Fruit fly (Drosophila melanogaster) whole organism, embryonic: ENCODE data around the gene Kap3.

ENCODE experiments used
- Atf3 ChIP-seq: fragments of 200-800 bp; sonication (Bioruptor generic); optimal IDR thresholded peaks from 3 replicates; lab custom pipeline; 2016; ENCODE audit warnings: missing biosample characterization, missing genetic modification characterization
- Atf6 ChIP-seq: fragments of 200-800 bp; sonication (Bioruptor generic); IDR thresholded peaks from 2 replicates; pipeline ENCODE4 v1.3.6; 2022; ENCODE audit warnings: missing biosample characterization, missing genetic modification characterization
- CG11093 ChIP-seq: fragments of 200-800 bp; sonication (Bioruptor generic); IDR thresholded peaks from 3 replicates; pipeline ENCODE4 v1.3.6; 2022; ENCODE audit warnings: missing biosample characterization, missing genetic modification characterization
- CG11456 ChIP-seq: fragments of 200-800 bp; sonication (Bioruptor generic); IDR thresholded peaks from 3 replicates; pipeline ENCODE4 v1.3.6; 2022; ENCODE audit warnings: missing biosample characterization, missing genetic modification characterization
- CG12391 ChIP-seq: fragments of 200-800 bp; sonication (Bioruptor generic); optimal IDR thresholded peaks from 3 replicates; lab custom pipeline; 2018; ENCODE audit warnings: missing biosample characterization, mild to moderate bottlenecking, missing genetic modification characterization, moderate library complexity
- CG12659 ChIP-seq: fragments of 200-800 bp; sonication (Bioruptor generic); optimal IDR thresholded peaks from 3 replicates; lab custom pipeline; 2017; ENCODE audit warnings: mild to moderate bottlenecking, missing biosample characterization, missing genetic modification reagents, missing genetic modification characterization
- CG12744 ChIP-seq: fragments of 200-800 bp; sonication (Bioruptor generic); optimal IDR thresholded peaks from 2 replicates; lab custom pipeline; 2016; ENCODE audit warnings: missing biosample characterization, missing genetic modification characterization
- CG13775 ChIP-seq: fragments of 200-800 bp; sonication (Bioruptor generic); optimal IDR thresholded peaks from 3 replicates; lab custom pipeline; 2017; ENCODE audit warnings: missing biosample characterization, mild to moderate bottlenecking, missing genetic modification characterization
- CG14710 ChIP-seq: fragments of 200-800 bp; sonication (Bioruptor generic); optimal IDR thresholded peaks from 3 replicates; lab custom pipeline; 2019; ENCODE audit warnings: missing biosample characterization, mild to moderate bottlenecking, missing genetic modification characterization, moderate library complexity
- CG14965 ChIP-seq: fragments of 200-800 bp; sonication (Bioruptor generic); optimal IDR thresholded peaks from 2 replicates; lab custom pipeline; 2016; ENCODE audit warnings: missing biosample characterization, missing genetic modification characterization, borderline replicate concordance
- CG15269 ChIP-seq: fragments of 200-800 bp; sonication (Bioruptor generic); optimal IDR thresholded peaks from 2 replicates; lab custom pipeline; 2018; ENCODE audit warnings: missing biosample characterization, mild to moderate bottlenecking, missing genetic modification characterization, moderate library complexity
- CG1529 ChIP-seq: fragments of 200-800 bp; sonication (Bioruptor generic); optimal IDR thresholded peaks from 3 replicates; lab custom pipeline; 2018; ENCODE audit warnings: missing biosample characterization, missing genetic modification characterization
- CG18619 ChIP-seq: fragments of 200-800 bp; sonication (Bioruptor generic); optimal IDR thresholded peaks from 3 replicates; lab custom pipeline; 2017; ENCODE audit warnings: missing biosample characterization, mild to moderate bottlenecking, missing genetic modification characterization
- CG18764 ChIP-seq: fragments of 200-800 bp; sonication (Bioruptor generic); optimal IDR thresholded peaks from 3 replicates; lab custom pipeline; 2016; ENCODE audit warnings: missing biosample characterization, missing genetic modification characterization
- CG31441 ChIP-seq: fragments of 200-800 bp; sonication (Bioruptor generic); IDR thresholded peaks from 2 replicates; pipeline ENCODE4 v1.3.6; 2022; ENCODE audit warnings: missing biosample characterization, missing genetic modification characterization
- CG33557 ChIP-seq: fragments of 200-800 bp; sonication (Bioruptor generic); optimal IDR thresholded peaks from 2 replicates; lab custom pipeline; 2019; ENCODE audit warnings: missing biosample characterization, mild to moderate bottlenecking, missing genetic modification characterization, moderate library complexity
- CG3838 ChIP-seq: fragments of 200-800 bp; sonication (Bioruptor generic); optimal IDR thresholded peaks from 3 replicates; lab custom pipeline; 2016; ENCODE audit warnings: missing biosample characterization, missing genetic modification characterization
- CG4282 ChIP-seq: fragments of 200-800 bp; sonication (Bioruptor generic); optimal IDR thresholded peaks from 2 replicates; lab custom pipeline; 2016; ENCODE audit warnings: missing biosample characterization, missing genetic modification characterization
- CG4730 ChIP-seq: fragments of 200-800 bp; sonication (Bioruptor generic); IDR thresholded peaks from 2 replicates; pipeline ENCODE4 v1.3.6; 2022; ENCODE audit warnings: missing biosample characterization, missing genetic modification characterization
- CG6765 ChIP-seq: fragments of 200-800 bp; sonication (Bioruptor generic); optimal IDR thresholded peaks from 3 replicates; lab custom pipeline; 2017; ENCODE audit warnings: missing biosample characterization, mild to moderate bottlenecking, missing genetic modification characterization
- CG7372 ChIP-seq: fragments of 200-800 bp; sonication (Bioruptor generic); IDR thresholded peaks from 2 replicates; pipeline ENCODE4 v1.3.6; 2022; ENCODE audit warnings: missing biosample characterization, missing genetic modification characterization
- CG8478 ChIP-seq: fragments of >200 bp; optimal IDR thresholded peaks from 2 replicates; lab custom pipeline; 2018
- D ChIP-seq, 2 experiments: fragments of 200-800 bp in 1 of 2; fragments of >200 bp in 1 of 2; sonication (Bioruptor generic) in 1 of 2; optimal IDR thresholded peaks; 2 replicates in 1 of 2; 3 replicates in 1 of 2; lab custom pipeline; 2017; ENCODE audit warnings: mild to moderate bottlenecking in 1 of 2, missing biosample characterization in 1 of 2, missing genetic modification characterization in 1 of 2, missing genetic modification reagents in 1 of 2
- Dip2 ChIP-seq: fragments of 200-800 bp; sonication (Bioruptor generic); IDR thresholded peaks from 2 replicates; pipeline ENCODE4 v1.3.6; 2022; ENCODE audit warnings: missing biosample characterization, missing genetic modification characterization
- Hey ChIP-seq: fragments of 200-800 bp; sonication (Bioruptor generic); optimal IDR thresholded peaks from 3 replicates; lab custom pipeline; 2018; ENCODE audit warnings: missing biosample characterization, mild to moderate bottlenecking, missing genetic modification characterization
- Hr51 ChIP-seq, 2 experiments: fragments of 200-800 bp; sonication (Bioruptor generic); optimal IDR thresholded peaks; 2 replicates in 1 of 2; 3 replicates in 1 of 2; lab custom pipeline; 2016 to 2018; ENCODE audit warnings: missing biosample characterization in 2 of 2, missing genetic modification characterization in 2 of 2, mild to moderate bottlenecking in 1 of 2, moderate library complexity in 1 of 2
- Jarid2 ChIP-seq: fragments of 200-800 bp; sonication (Bioruptor generic); optimal IDR thresholded peaks from 3 replicates; lab custom pipeline; 2017; ENCODE audit warnings: mild to moderate bottlenecking, missing biosample characterization, missing genetic modification reagents, missing genetic modification characterization
- Mes4 ChIP-seq: fragments of 200-800 bp; sonication (Bioruptor generic); optimal IDR thresholded peaks from 2 replicates; lab custom pipeline; 2016; ENCODE audit warnings: missing biosample characterization, missing genetic modification characterization
- NFAT ChIP-seq: fragments of 200-800 bp; sonication (Bioruptor generic); IDR thresholded peaks from 2 replicates; pipeline ENCODE4 v1.3.6; 2022; ENCODE audit warnings: missing biosample characterization, missing genetic modification characterization
- Sin3A ChIP-seq: fragments of >200 bp; optimal IDR thresholded peaks from 2 replicates; lab custom pipeline; 2018
- Sox100B ChIP-seq: fragments of 200-800 bp; sonication (Bioruptor generic); optimal IDR thresholded peaks from 3 replicates; lab custom pipeline; 2018; ENCODE audit warnings: missing biosample characterization, mild to moderate bottlenecking, missing genetic modification characterization
- Vsx1 ChIP-seq: fragments of 200-800 bp; sonication (Bioruptor generic); optimal IDR thresholded peaks from 2 replicates; lab custom pipeline; 2017; ENCODE audit warnings: missing biosample characterization, mild to moderate bottlenecking, missing genetic modification characterization, missing genetic modification reagents
- ac ChIP-seq: fragments of 200-800 bp; sonication (Bioruptor generic); optimal IDR thresholded peaks from 3 replicates; lab custom pipeline; 2017; ENCODE audit warnings: missing biosample characterization, mild to moderate bottlenecking, missing genetic modification characterization
- ase ChIP-seq: fragments of 200-800 bp; sonication (Bioruptor generic); IDR thresholded peaks from 3 replicates; pipeline ENCODE4 v1.3.6; 2022; ENCODE audit warnings: missing biosample characterization, missing genetic modification characterization
- btn ChIP-seq: fragments of 200-800 bp; sonication (Bioruptor generic); optimal IDR thresholded peaks from 2 replicates; lab custom pipeline; 2016; ENCODE audit warnings: missing biosample characterization, missing genetic modification characterization
- cato ChIP-seq: fragments of 200-800 bp; sonication (Bioruptor generic); optimal IDR thresholded peaks from 2 replicates; lab custom pipeline; 2016; ENCODE audit warnings: missing biosample characterization, missing genetic modification characterization, borderline replicate concordance
- chinmo ChIP-seq: fragments of 200-800 bp; sonication (Bioruptor generic); IDR thresholded peaks from 4 replicates; pipeline ENCODE4 v1.3.6; 2022; ENCODE audit warnings: missing biosample characterization, missing genetic modification characterization; ENCODE audit not compliant: partially characterized antibody
- dati ChIP-seq: fragments of 200-800 bp; sonication (Bioruptor generic); IDR thresholded peaks from 2 replicates; pipeline ENCODE4 v1.3.6; 2022; ENCODE audit warnings: missing biosample characterization, missing genetic modification characterization
- fd96Cb ChIP-seq: fragments of 200-800 bp; sonication (Bioruptor generic); optimal IDR thresholded peaks from 2 replicates; lab custom pipeline; 2018; ENCODE audit warnings: missing biosample characterization, mild to moderate bottlenecking, missing genetic modification characterization, moderate library complexity
- gce ChIP-seq: fragments of 200-800 bp; sonication (Bioruptor generic); IDR thresholded peaks from 3 replicates; pipeline ENCODE4 v1.3.6; 2022; ENCODE audit warnings: missing biosample characterization, missing genetic modification characterization
- inv ChIP-seq: fragments of 200-800 bp; sonication (Bioruptor generic); IDR thresholded peaks from 2 replicates; pipeline ENCODE4 v1.3.6; 2022; ENCODE audit warnings: missing biosample characterization, missing genetic modification characterization; ENCODE audit not compliant: partially characterized antibody
- otp ChIP-seq: fragments of 200-800 bp; sonication (Bioruptor generic); IDR thresholded peaks from 3 replicates; pipeline ENCODE4, ENCODE4 v1.3.6; 2022; ENCODE audit warnings: missing biosample characterization, missing genetic modification characterization
- prd ChIP-seq, 3 experiments: fragments of >200 bp in 2 of 3; fragments of 200-800 bp in 1 of 3; sonication (Bioruptor generic) in 1 of 3; optimal IDR thresholded peaks in 2 of 3; IDR thresholded peaks in 1 of 3; 2 replicates in 2 of 3; 3 replicates in 1 of 3; pipeline versions ENCODE4 v1.3.6 to Lab custom; 2017 to 2022; ENCODE audit warnings: missing biosample characterization in 1 of 3, missing genetic modification characterization in 1 of 3
- pum ChIP-seq: fragments of 200-800 bp; sonication (Bioruptor generic); optimal IDR thresholded peaks from 2 replicates; lab custom pipeline; 2016; ENCODE audit warnings: missing biosample characterization, missing genetic modification characterization
- ro ChIP-seq: fragments of 200-800 bp; sonication (Bioruptor generic); IDR thresholded peaks from 2 replicates; pipeline ENCODE4 v1.3.6; 2022; ENCODE audit warnings: missing biosample characterization, missing genetic modification characterization
- sug ChIP-seq: fragments of 200-800 bp; optimal IDR thresholded peaks from 2 replicates; lab custom pipeline; 2019; ENCODE audit warnings: missing biosample characterization, mild to moderate bottlenecking, missing genetic modification characterization, moderate library complexity
- tap ChIP-seq: fragments of 200-800 bp; optimal IDR thresholded peaks from 3 replicates; lab custom pipeline; 2019; ENCODE audit warnings: missing biosample characterization, mild to moderate bottlenecking, missing genetic modification characterization, moderate library complexity
- tin ChIP-seq: fragments of 200-800 bp; sonication (Bioruptor generic); optimal IDR thresholded peaks from 3 replicates; lab custom pipeline; 2016; ENCODE audit warnings: missing biosample characterization, missing genetic modification characterization
- tna ChIP-seq: fragments of 200-800 bp; sonication (Bioruptor generic); IDR thresholded peaks from 2 replicates; pipeline ENCODE4 v1.3.6; 2022; ENCODE audit warnings: missing biosample characterization, missing genetic modification characterization; ENCODE audit not compliant: partially characterized antibody

Gene Kap3

dm6 chrX:11384023-11384444 is 44.1 kb upstream of the Kap3 start (continued):
- TF ChIP-seq Mes4 (GFP tag; lab: Kevin White, UChicago): no peak
- TF ChIP-seq tin: peak; percentile 54
- TF ChIP-seq otp (GFP tag; lab: Robert Waterston, UW): no peak
- no peak for TF ChIP-seq dati (GFP tag; lab: Robert Waterston, UW)
- peak; percentile 43; the same call in 1 of the 2 replicates for TF ChIP-seq ro (GFP tag; lab: Robert Waterston, UW)
- TF ChIP-seq prd (optimal IDR thresholded peaks at IDR 0.05; lab: Kevin White, UChicago): no peak
- peak; percentile 84 for TF ChIP-seq prd (GFP tag; IDR thresholded peaks at IDR 0.05; lab: Robert Waterston, UW)
- TF ChIP-seq tna: no peak
- no peak for TF ChIP-seq Atf3 (GFP tag; lab: Kevin White, UChicago)
- peak; percentile 56; the same call in 1 of the 3 replicates for TF ChIP-seq ase (GFP tag; lab: Robert Waterston, UW)
- TF ChIP-seq gce: 0 out of 3 replicates have a peak, but pooled peaks have one; percentile 44
- TF ChIP-seq Dip2 (GFP tag; lab: Robert Waterston, UW): no peak
- TF ChIP-seq Jarid2 (GFP tag; lab: Kevin White, UChicago): peak; percentile 22
- peak; percentile 76 for TF ChIP-seq CG7372 (GFP tag; lab: Robert Waterston, UW)
- no peak for TF ChIP-seq CG14710
- no peak for TF ChIP-seq btn (GFP tag; lab: Kevin White, UChicago)
- TF ChIP-seq CG1529 (GFP tag; lab: Kevin White, UChicago): no peak
- TF ChIP-seq fd96Cb: peak; percentile 36
- TF ChIP-seq NFAT (GFP tag; lab: Robert Waterston, UW): peak; percentile 71; the same call in 1 of the 2 replicates
- TF ChIP-seq CG13775 (GFP tag; lab: Kevin White, UChicago): peak; percentile 57
- peak; percentile 64 for TF ChIP-seq CG6765
- TF ChIP-seq cato (GFP tag; lab: Kevin White, UChicago): no peak
- peak; percentile 71 for TF ChIP-seq CG12659 (GFP tag; lab: Kevin White, UChicago)
- no peak for TF ChIP-seq inv (GFP tag; lab: Robert Waterston, UW)
- no peak for TF ChIP-seq Vsx1 (GFP tag; lab: Kevin White, UChicago)
- peak; percentile 18 for TF ChIP-seq CG18764 (GFP tag; lab: Kevin White, UChicago)
- no peak for TF ChIP-seq CG3838 (GFP tag; lab: Kevin White, UChicago)
- TF ChIP-seq pum (GFP tag; lab: Kevin White, UChicago): peak; percentile 58
- TF ChIP-seq Hr51 (GFP tag; optimal IDR thresholded peaks at IDR 0.05; lab: Kevin White, UChicago): peak; percentile 25 to 70
- TF ChIP-seq CG12744 (GFP tag; lab: Kevin White, UChicago): peak; percentile 1
- peak; percentile 63; the same call in 1 of the 2 replicates for TF ChIP-seq CG4730 (GFP tag; lab: Robert Waterston, UW)
- TF ChIP-seq D (optimal IDR thresholded peaks at IDR 0.05; lab: Kevin White, UChicago): no peak
- TF ChIP-seq D (GFP tag; optimal IDR thresholded peaks at IDR 0.05; lab: Kevin White, UChicago): no peak
- TF ChIP-seq CG12391 (tag; lab: Kevin White, UChicago): peak; percentile 51
- TF ChIP-seq CG4282 (GFP tag; lab: Kevin White, UChicago): no peak
- TF ChIP-seq CG14965 (GFP tag; lab: Kevin White, UChicago): no peak
- TF ChIP-seq tap (tag; lab: Kevin White, UChicago): peak; percentile 16
- TF ChIP-seq CG11093 (GFP tag; lab: Robert Waterston, UW): peak; percentile 56; the same call in 1 of the 3 replicates
- TF ChIP-seq CG8478 (lab: Kevin White, UChicago): no peak
- peak; percentile 10 for TF ChIP-seq Sox100B (GFP tag; lab: Kevin White, UChicago)
- peak; percentile 87 for TF ChIP-seq Atf6 (GFP tag; lab: Robert Waterston, UW)
- no peak for TF ChIP-seq chinmo
- TF ChIP-seq CG33557 (GFP tag; lab: Kevin White, UChicago): no peak
- peak; percentile 60; the same call in 1 of the 2 replicates for TF ChIP-seq CG31441
- TF ChIP-seq Hey (tag; lab: Kevin White, UChicago): no peak
- peak; percentile 63 for TF ChIP-seq CG18619
- TF ChIP-seq sug (tag; lab: Kevin White, UChicago): peak; percentile 60
- TF ChIP-seq ac (GFP tag; lab: Kevin White, UChicago): no peak
- peak; percentile 86 for TF ChIP-seq CG11456
- TF ChIP-seq Sin3A (lab: Kevin White, UChicago): no peak
- peak; percentile 76 for TF ChIP-seq CG15269 (tag; lab: Kevin White, UChicago)
